Worm (Caenorhabditis elegans) whole organism, dauer: Measurements from ENCODE around the gene srj-18.

ENCODE experiments used
- unc-62 ChIP-seq: sonication (generic microtip); optimal IDR thresholded peaks from 2 replicates; lab custom pipeline; 2017; ENCODE audit warnings: missing biosample characterization, missing genetic modification reagents, missing genetic modification characterization

Gene srj-18

DNA sequence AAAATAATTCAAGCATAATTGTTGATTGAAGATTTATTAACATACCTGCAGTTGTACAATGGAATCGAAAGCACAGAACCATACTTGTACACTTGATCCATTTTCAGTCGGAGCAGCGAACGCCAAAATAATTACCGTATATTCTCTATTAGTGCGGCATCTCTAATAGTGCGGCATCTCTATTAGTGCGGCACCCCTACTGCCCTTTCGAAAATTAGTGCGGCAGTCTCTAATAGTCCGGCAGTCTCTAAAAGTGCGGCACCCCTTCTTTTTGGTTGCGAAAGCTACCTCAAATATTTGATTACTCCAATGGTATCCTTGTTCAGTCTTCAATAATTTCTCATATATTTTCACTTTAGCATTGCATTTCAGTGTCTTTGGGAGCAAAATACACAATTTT, 44.0 kb downstream of the srj-18 start, which contains the start of gene srt-34:
TSS of gene srt-34 (minus strand) at position 101 of the 400 bp plus-strand sequence.
- no peak for TF ChIP-seq unc-62

DNA sequence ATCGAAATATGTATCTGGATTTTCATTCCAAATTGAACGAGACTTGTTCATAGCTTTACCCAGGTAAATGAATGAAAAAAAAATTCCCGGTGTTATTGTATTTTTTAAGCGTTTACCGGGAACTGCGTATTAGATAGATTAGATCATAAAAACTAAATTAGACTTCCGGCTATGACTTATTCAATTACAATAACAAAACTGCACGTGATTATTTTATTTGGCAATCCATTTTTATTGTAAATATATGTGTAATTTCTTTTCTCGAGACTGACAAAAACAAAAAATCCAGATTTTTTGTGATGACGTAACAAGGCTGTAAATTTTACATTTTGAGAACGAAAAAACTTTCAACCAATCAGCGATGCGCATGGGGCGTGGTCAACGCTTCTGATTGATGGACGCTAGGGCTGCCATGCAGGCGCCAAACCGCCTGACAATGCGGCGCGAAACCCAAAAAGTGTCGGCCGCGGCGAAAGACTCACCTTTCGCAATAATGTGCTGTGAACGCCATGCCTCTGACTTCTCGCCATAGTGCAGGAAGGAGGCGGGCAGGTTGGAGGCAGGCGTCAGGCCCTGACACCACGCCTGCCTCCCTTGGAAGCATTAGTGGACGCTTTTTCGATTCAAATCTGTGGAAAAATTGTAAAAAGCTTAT, 47.6 kb downstream of the srj-18 start, which contains the start of gene srh-36:
TSS of gene srh-36 (minus strand) at position 51 of the 655 bp plus-strand sequence.
- TF ChIP-seq unc-62 = no peak
